Worm (Caenorhabditis elegans) whole organism, L2 larva: ENCODE measurements around the gene exc-1.

Source experiments
- C34F6.9 ChIP-seq: fragments of 150-350 bp; optimal IDR thresholded peaks from 2 replicates; lab custom pipeline; 2014; ENCODE audit warnings: missing biosample characterization, missing genetic modification characterization
- F13H6.1 ChIP-seq: sonication (generic microtip); optimal IDR thresholded peaks from 2 replicates; lab custom pipeline; 2016; ENCODE audit warnings: missing genetic modification characterization, missing compliant biosample characterization
- ZK546.5 ChIP-seq: sonication (generic microtip); optimal IDR thresholded peaks from 2 replicates; lab custom pipeline; 2017; ENCODE audit warnings: missing biosample characterization, missing genetic modification characterization
- alr-1 ChIP-seq: fragments of 150-350 bp; optimal IDR thresholded peaks from 2 replicates; lab custom pipeline; 2014; ENCODE audit warnings: missing biosample characterization, missing genetic modification characterization
- ama-1 ChIP-seq: fragments of 150-350 bp; optimal IDR thresholded peaks from 2 replicates; lab custom pipeline; 2018; ENCODE audit warnings: inconsistent platforms
- crh-2 ChIP-seq: sonication (generic microtip); optimal IDR thresholded peaks from 2 replicates; lab custom pipeline; 2017; ENCODE audit warnings: missing biosample characterization, missing genetic modification characterization
- dmd-4 ChIP-seq: sonication (generic microtip); optimal IDR thresholded peaks from 2 replicates; lab custom pipeline; 2017; ENCODE audit warnings: missing biosample characterization, missing genetic modification characterization
- egl-27 ChIP-seq: sonication (generic microtip); optimal IDR thresholded peaks from 3 replicates; lab custom pipeline; 2017; ENCODE audit warnings: missing biosample characterization, missing genetic modification reagents, missing genetic modification characterization
- elt-1 ChIP-seq: fragments of 150-350 bp; optimal IDR thresholded peaks from 2 replicates; lab custom pipeline; 2014; ENCODE audit warnings: missing biosample characterization, missing genetic modification characterization
- fos-1 ChIP-seq: fragments of 150-350 bp; optimal IDR thresholded peaks from 2 replicates; lab custom pipeline; 2014; ENCODE audit warnings: missing biosample characterization, missing genetic modification characterization
- lin-11 ChIP-seq: fragments of 150-350 bp; sonication (generic microtip); optimal IDR thresholded peaks from 2 replicates; lab custom pipeline; 2014; ENCODE audit warnings: missing biosample characterization, missing genetic modification characterization, inconsistent platforms, mixed read lengths
- lin-13 ChIP-seq: fragments of 150-350 bp; optimal IDR thresholded peaks from 2 replicates; lab custom pipeline; 2014; ENCODE audit warnings: missing biosample characterization, missing genetic modification reagents, missing genetic modification characterization
- lin-39 ChIP-seq: fragments of 150-350 bp; optimal IDR thresholded peaks from 2 replicates; lab custom pipeline; 2014; ENCODE audit warnings: missing biosample characterization, missing genetic modification reagents, missing genetic modification characterization
- mab-5 ChIP-seq: fragments of 150-350 bp; optimal IDR thresholded peaks from 2 replicates; lab custom pipeline; 2014; ENCODE audit warnings: missing biosample characterization, missing genetic modification characterization
- mbf-1 ChIP-seq: sonication (generic microtip); optimal IDR thresholded peaks from 2 replicates; lab custom pipeline; 2017; ENCODE audit warnings: missing biosample characterization, missing genetic modification characterization
- mdl-1 ChIP-seq, 2 experiments: fragments of 150-350 bp in 1 of 2; sonication (generic microtip) in 1 of 2; optimal IDR thresholded peaks; 2 replicates each; lab custom pipeline; 2017; ENCODE audit warnings: missing biosample characterization in 2 of 2, missing genetic modification characterization in 2 of 2
- nhr-11 ChIP-seq: fragments of 150-350 bp; optimal IDR thresholded peaks from 2 replicates; lab custom pipeline; 2014; ENCODE audit warnings: missing biosample characterization, missing genetic modification characterization
- nhr-129 ChIP-seq: fragments of 150-350 bp; optimal IDR thresholded peaks from 2 replicates; lab custom pipeline; 2014; ENCODE audit warnings: missing biosample characterization, missing genetic modification characterization
- nhr-21 ChIP-seq: fragments of 150-350 bp; optimal IDR thresholded peaks from 2 replicates; lab custom pipeline; 2014; ENCODE audit warnings: missing biosample characterization, missing genetic modification characterization
- nhr-25 ChIP-seq: fragments of 150-350 bp; sonication (generic microtip); optimal IDR thresholded peaks from 3 replicates; lab custom pipeline; 2014; ENCODE audit warnings: missing biosample characterization, missing genetic modification characterization
- nhr-6 ChIP-seq: fragments of 150-350 bp; optimal IDR thresholded peaks from 2 replicates; lab custom pipeline; 2014; ENCODE audit warnings: missing biosample characterization, missing genetic modification characterization
- peb-1 ChIP-seq: fragments of 150-350 bp; optimal IDR thresholded peaks from 2 replicates; lab custom pipeline; 2014; ENCODE audit warnings: missing biosample characterization, missing genetic modification characterization
- sem-4 ChIP-seq: fragments of 150-350 bp; optimal IDR thresholded peaks from 2 replicates; lab custom pipeline; 2014; ENCODE audit warnings: missing biosample characterization, missing genetic modification reagents, missing genetic modification characterization
- sma-3 ChIP-seq: sonication (generic microtip); optimal IDR thresholded peaks from 2 replicates; lab custom pipeline; 2016; ENCODE audit warnings: missing genetic modification reagents, missing genetic modification characterization, missing compliant biosample characterization
- sma-9 ChIP-seq, 2 experiments: fragments of 150-350 bp in 1 of 2; sonication (generic microtip) in 1 of 2; optimal IDR thresholded peaks; 2 replicates each; lab custom pipeline; 2014 to 2016; ENCODE audit warnings: missing genetic modification characterization in 2 of 2, mild to moderate bottlenecking in 1 of 2, missing biosample characterization in 1 of 2, missing compliant biosample characterization in 1 of 2, missing genetic modification reagents in 1 of 2, moderate library complexity in 1 of 2
- snpc-4 ChIP-seq: fragments of 150-350 bp; optimal IDR thresholded peaks from 2 replicates; lab custom pipeline; 2014; ENCODE audit warnings: missing biosample characterization, missing genetic modification characterization
- unc-62 ChIP-seq: fragments of 150-350 bp; optimal IDR thresholded peaks from 2 replicates; lab custom pipeline; 2014; ENCODE audit warnings: missing biosample characterization, missing genetic modification reagents, missing genetic modification characterization
- zag-1 ChIP-seq: fragments of 150-350 bp; optimal IDR thresholded peaks from 2 replicates; lab custom pipeline; 2014; ENCODE audit warnings: missing biosample characterization, missing genetic modification characterization
- ztf-11 ChIP-seq: sonication (generic microtip); optimal IDR thresholded peaks from 2 replicates; lab custom pipeline; 2017; ENCODE audit warnings: missing biosample characterization, missing genetic modification characterization
- ztf-4 ChIP-seq: fragments of 150-350 bp; optimal IDR thresholded peaks from 2 replicates; lab custom pipeline; 2014; ENCODE audit warnings: missing biosample characterization, missing genetic modification characterization

The exc-1 gene

ce11 chrX:15477309-15477708 is at the start of gene exc-1:
exc-1 (minus strand) TSS chrX:15477409.
- TF ChIP-seq nhr-129 (tag; lab: Kevin White, UChicago) (no peak), crh-2 (tag; lab: Kevin White, UChicago) (no peak), lin-11 (tag; lab: Kevin White, UChicago) (no peak), nhr-21 (tag; lab: Kevin White, UChicago) (no peak), fos-1 (tag; lab: Kevin White, UChicago) (no peak), ama-1 (lab: Kevin White, UChicago) (no peak), mdl-1 (tag; optimal IDR thresholded peaks at IDR 0.05; lab: Kevin White, UChicago) (no peak), ztf-11 (no peak)

DNA sequence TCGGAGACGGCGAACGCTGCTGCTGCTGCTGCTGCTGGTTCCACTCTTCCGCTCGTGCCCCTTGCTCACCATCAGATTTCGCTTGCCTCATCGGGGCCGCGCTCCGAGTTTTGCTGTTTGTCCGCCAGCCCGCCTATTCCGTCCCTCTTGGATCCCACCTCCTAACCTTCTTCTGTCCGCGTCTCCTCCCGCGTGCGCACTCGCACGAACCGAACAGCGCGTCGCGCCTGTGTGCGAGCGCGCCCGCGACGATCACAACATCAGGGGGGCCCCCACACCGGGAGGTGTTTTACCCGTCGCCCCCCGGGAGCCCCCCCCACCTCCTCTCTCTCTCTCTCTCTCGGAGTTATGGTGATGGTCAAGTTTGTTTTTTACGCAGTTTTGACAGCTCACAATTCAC is 38.6 kb upstream of the exc-1 start:
- no peak for TF ChIP-seq lin-13 (GFP tag; lab: Kevin White, UChicago)
- TF ChIP-seq fos-1 (tag; lab: Kevin White, UChicago), result no peak
- TF ChIP-seq ztf-4 (tag; lab: Kevin White, UChicago), result no peak
- TF ChIP-seq mbf-1, result no peak
- TF ChIP-seq C34F6.9 (tag; lab: Kevin White, UChicago), result no peak
- TF ChIP-seq elt-1, result no peak
- no peak for TF ChIP-seq dmd-4 (tag; lab: Kevin White, UChicago)
- no peak for TF ChIP-seq ama-1 (lab: Kevin White, UChicago)
- TF ChIP-seq lin-11 (tag; lab: Kevin White, UChicago), result no peak
- no peak for TF ChIP-seq mab-5 (tag; lab: Kevin White, UChicago)
- no peak for TF ChIP-seq lin-39
- TF ChIP-seq snpc-4 (tag; lab: Kevin White, UChicago), result no peak
- no peak for TF ChIP-seq nhr-6 (tag; lab: Kevin White, UChicago)
- no peak for TF ChIP-seq sma-3
- TF ChIP-seq ztf-11, result no peak

- no peak for TF ChIP-seq zag-1
- no peak for TF ChIP-seq ztf-11
- no peak for TF ChIP-seq peb-1 (tag; lab: Kevin White, UChicago)
- TF ChIP-seq ztf-4 (tag; lab: Kevin White, UChicago), result no peak
- no peak for TF ChIP-seq C34F6.9 (tag; lab: Kevin White, UChicago)
Measured at ce11 chrX:15514547-15514946, 37.3 kb upstream of the exc-1 start.

DNA sequence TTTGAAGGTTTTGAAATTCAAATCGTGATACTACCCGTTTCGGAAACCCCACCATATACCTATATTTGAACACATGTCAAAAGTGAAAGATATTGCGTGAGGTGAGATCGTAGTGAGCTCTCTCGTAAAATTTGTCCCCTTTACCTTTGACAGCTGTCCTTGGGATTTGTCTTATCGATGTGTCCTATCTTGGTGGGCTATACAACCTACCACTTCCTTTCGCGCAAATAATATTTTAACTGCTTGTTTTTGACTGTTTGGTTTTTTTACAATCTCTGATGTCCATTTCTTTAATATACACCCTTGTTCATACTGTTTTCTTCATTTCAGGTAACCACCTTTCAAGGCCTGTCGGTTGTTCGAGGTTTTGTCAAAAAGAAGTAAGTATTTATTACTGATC is 32.5 kb upstream of the exc-1 start, which contains the start of gene eat-20:
TSS of gene eat-20 (plus strand) at position 331 of the 400 bp plus-strand sequence.
- TF ChIP-seq unc-62 (GFP tag; lab: Kevin White, UChicago) (no peak), sma-9 (GFP tag; optimal IDR thresholded peaks at IDR 0.05; lab: Kevin White, UChicago) (no peak), sma-9 (tag; optimal IDR thresholded peaks at IDR 0.05; lab: Kevin White, UChicago) (no peak), alr-1 (no peak), lin-11 (tag; lab: Kevin White, UChicago) (no peak), egl-27 (tag; lab: Kevin White, UChicago) (no peak), crh-2 (tag; lab: Kevin White, UChicago) (no peak), elt-1 (no peak), nhr-11 (no peak), zag-1 (no peak), fos-1 (tag; lab: Kevin White, UChicago) (no peak), sem-4 (tag; lab: Kevin White, UChicago) (no peak)

DNA sequence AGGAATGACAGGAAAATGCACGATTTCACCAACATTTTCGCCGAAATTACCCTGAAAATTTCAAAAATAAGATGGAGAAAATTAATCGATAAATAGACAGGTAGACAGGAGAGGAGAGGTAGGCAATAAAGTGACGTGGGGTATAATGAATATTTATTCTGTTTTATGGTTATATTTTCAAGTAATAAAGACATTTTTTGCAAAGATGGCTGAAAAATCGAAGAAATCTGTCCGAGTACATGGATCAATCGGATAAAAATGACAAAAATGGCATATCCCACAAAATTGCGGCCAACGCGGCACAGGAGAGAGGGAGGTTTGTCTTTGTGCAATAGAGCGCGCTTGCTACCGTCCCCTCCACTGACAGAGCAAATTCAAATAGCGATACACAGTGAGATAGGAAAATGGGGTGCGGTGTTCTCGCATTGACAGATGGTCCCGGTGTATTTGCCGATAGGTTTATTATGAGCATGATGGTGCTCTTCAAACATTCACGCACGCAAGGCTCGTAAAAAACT is 30.7 kb upstream of the exc-1 start, which contains the start of gene zipt-7.2:
TSS of gene zipt-7.2 (minus strand) at position 51 of the 518 bp plus-strand sequence.
- no peak for TF ChIP-seq ZK546.5 (tag; lab: Kevin White, UChicago)
- peak; percentile 9 for TF ChIP-seq C34F6.9 (tag; lab: Kevin White, UChicago)
- peak; percentile 10 for TF ChIP-seq crh-2 (tag; lab: Kevin White, UChicago)
- no peak for TF ChIP-seq F13H6.1 (tag; lab: Kevin White, UChicago)
- TF ChIP-seq nhr-129 (tag; lab: Kevin White, UChicago), result peak; percentile 20

- TF ChIP-seq F13H6.1 (tag; lab: Kevin White, UChicago) (no peak), lin-13 (GFP tag; lab: Kevin White, UChicago) (no peak), crh-2 (tag; lab: Kevin White, UChicago) (no peak), nhr-25 (tag; lab: Kevin White, UChicago) (no peak), ztf-4 (tag; lab: Kevin White, UChicago) (no peak), sma-3 (no peak)
Measured at ce11 chrX:15504795-15505194, 27.6 kb upstream of the exc-1 start, which contains the start of gene tbh-1. tbh-1 (minus strand) TSS chrX:15504895.
